Fruit fly (Drosophila melanogaster) whole organism, adult: ENCODE data around the gene asl.

Experiments used
- CG11617 ChIP-seq: fragments of 200-800 bp; sonication (Bioruptor generic); optimal IDR thresholded peaks from 2 replicates; lab custom pipeline; 2017; ENCODE audit warnings: mild to moderate bottlenecking, missing biosample characterization, missing genetic modification reagents, missing genetic modification characterization
- CG12768 ChIP-seq: fragments of 200-800 bp; sonication (Bioruptor generic); optimal IDR thresholded peaks from 2 replicates; lab custom pipeline; 2017; ENCODE audit warnings: missing biosample characterization, missing genetic modification characterization, mild to moderate bottlenecking, moderate library complexity, missing genetic modification reagents
- CG14711 ChIP-seq: fragments of 200-800 bp; sonication (Bioruptor generic); optimal IDR thresholded peaks from 2 replicates; lab custom pipeline; 2018; ENCODE audit warnings: missing biosample characterization, mild to moderate bottlenecking, missing genetic modification characterization, moderate library complexity
- CG1620 ChIP-seq: fragments of 200-800 bp; sonication (Bioruptor generic); optimal IDR thresholded peaks from 2 replicates; lab custom pipeline; 2016; ENCODE audit warnings: missing biosample characterization, missing genetic modification characterization
- CG33017 ChIP-seq: fragments of 200-800 bp; sonication (Bioruptor generic); optimal IDR thresholded peaks from 2 replicates; lab custom pipeline; 2018; ENCODE audit warnings: missing biosample characterization, mild to moderate bottlenecking, missing genetic modification characterization, moderate library complexity
- CG5204 ChIP-seq: fragments of 200-800 bp; sonication (Bioruptor generic); optimal IDR thresholded peaks from 2 replicates; lab custom pipeline; 2016; ENCODE audit warnings: missing biosample characterization, missing genetic modification characterization
- CG7045 ChIP-seq: fragments of 200-800 bp; sonication (Bioruptor generic); optimal IDR thresholded peaks from 2 replicates; lab custom pipeline; 2017; ENCODE audit warnings: missing biosample characterization, mild to moderate bottlenecking, missing genetic modification characterization
- CG7101 ChIP-seq: fragments of 200-800 bp; sonication (Bioruptor generic); optimal IDR thresholded peaks from 2 replicates; lab custom pipeline; 2018; ENCODE audit warnings: missing biosample characterization, mild to moderate bottlenecking, missing genetic modification characterization, moderate library complexity
- Clk ChIP-seq: fragments of 200-800 bp; sonication (Bioruptor generic); optimal IDR thresholded peaks from 2 replicates; lab custom pipeline; 2017; ENCODE audit warnings: missing biosample characterization, missing genetic modification characterization
- Crg-1 ChIP-seq: fragments of 200-800 bp; sonication (Bioruptor generic); optimal IDR thresholded peaks from 2 replicates; lab custom pipeline; 2016; ENCODE audit warnings: missing biosample characterization, missing genetic modification characterization
- Hr96 ChIP-seq: fragments of 200-800 bp; sonication (Bioruptor generic); optimal IDR thresholded peaks from 2 replicates; lab custom pipeline; 2016; ENCODE audit warnings: missing biosample characterization, missing genetic modification characterization
- Mnt ChIP-seq: fragments of 200-800 bp; sonication (Bioruptor generic); optimal IDR thresholded peaks from 2 replicates; lab custom pipeline; 2016; ENCODE audit warnings: missing biosample characterization, mild to moderate bottlenecking, missing genetic modification characterization
- bab1 ChIP-seq: fragments of 200-800 bp; sonication (Bioruptor generic); optimal IDR thresholded peaks from 3 replicates; lab custom pipeline; 2019; ENCODE audit warnings: missing biosample characterization, mild to moderate bottlenecking, missing genetic modification characterization, moderate library complexity
- cic ChIP-seq: fragments of 200-800 bp; sonication (Bioruptor generic); optimal IDR thresholded peaks from 2 replicates; lab custom pipeline; 2017; ENCODE audit warnings: missing biosample characterization, mild to moderate bottlenecking, missing genetic modification characterization, moderate library complexity
- cnc ChIP-seq, 2 experiments: fragments of >200 bp; optimal IDR thresholded peaks; 2 replicates each; lab custom pipeline; 2017
- kay ChIP-seq: fragments of 200-800 bp; sonication (Bioruptor generic); peaks from one replicate; lab custom pipeline; 2016; ENCODE audit warnings: missing biosample characterization, missing genetic modification characterization, borderline replicate concordance
- ovo ChIP-seq: fragments of 200-800 bp; sonication (Bioruptor generic); optimal IDR thresholded peaks from 2 replicates; lab custom pipeline; 2016; ENCODE audit warnings: missing biosample characterization, missing genetic modification characterization
- pad ChIP-seq: fragments of 200-800 bp; sonication (Bioruptor generic); optimal IDR thresholded peaks from 3 replicates; lab custom pipeline; 2017; ENCODE audit warnings: missing biosample characterization, missing genetic modification characterization, mild to moderate bottlenecking, moderate library complexity, missing genetic modification reagents
- tj ChIP-seq: fragments of 200-800 bp; sonication (Bioruptor generic); optimal IDR thresholded peaks from 3 replicates; lab custom pipeline; 2017; ENCODE audit warnings: missing biosample characterization, mild to moderate bottlenecking, missing genetic modification characterization, moderate library complexity
- toe ChIP-seq: fragments of 200-800 bp; sonication (Bioruptor generic); optimal IDR thresholded peaks from 2 replicates; lab custom pipeline; 2016; ENCODE audit warnings: missing biosample characterization, missing genetic modification characterization

Gene asl

dm6 chr3R:5611167-5611566 lies 4.8 kb upstream of the asl start:
- no peak for TF ChIP-seq CG33017 (tag; lab: Kevin White, UChicago)
- TF ChIP-seq pad (GFP tag; lab: Kevin White, UChicago), result peak; percentile 0

- TF ChIP-seq CG5204 (no peak), CG12768 (GFP tag; lab: Kevin White, UChicago) (no peak), CG1620 (GFP tag; lab: Kevin White, UChicago) (no peak), CG7101 (tag; lab: Kevin White, UChicago) (no peak), CG7045 (GFP tag; lab: Kevin White, UChicago) (no peak), Mnt (no peak), ovo (no peak), kay (GFP tag; lab: Kevin White, UChicago) (no peak), cnc (optimal IDR thresholded peaks at IDR 0.05; lab: Kevin White, UChicago) (no peak), pad (GFP tag; lab: Kevin White, UChicago) (no peak), toe (GFP tag; lab: Kevin White, UChicago) (no peak), CG11617 (no peak), Clk (GFP tag; lab: Kevin White, UChicago) (no peak), Crg-1 (GFP tag; lab: Kevin White, UChicago) (no peak), CG33017 (tag; lab: Kevin White, UChicago) (no peak), tj (GFP tag; lab: Kevin White, UChicago) (no peak), Hr96 (no peak), cic (GFP tag; lab: Kevin White, UChicago) (no peak), bab1 (GFP tag; lab: Kevin White, UChicago) (no peak), CG14711 (tag; lab: Kevin White, UChicago) (no peak)
These were observed 4.3 kb upstream of the asl start for dm6 chr3R:5610656-5611055.

dm6 chr3R:5608422-5608821 lies 2.1 kb upstream of the asl start:
- TF ChIP-seq Clk (GFP tag; lab: Kevin White, UChicago), result no peak
- TF ChIP-seq CG14711 (tag; lab: Kevin White, UChicago), result no peak
- no peak for TF ChIP-seq CG1620 (GFP tag; lab: Kevin White, UChicago)
- no peak for TF ChIP-seq CG7101 (tag; lab: Kevin White, UChicago)
- no peak for TF ChIP-seq CG33017 (tag; lab: Kevin White, UChicago)
- no peak for TF ChIP-seq CG5204
- no peak for TF ChIP-seq kay (GFP tag; lab: Kevin White, UChicago)
- TF ChIP-seq Mnt, result no peak
- no peak for TF ChIP-seq cic (GFP tag; lab: Kevin White, UChicago)
- TF ChIP-seq Hr96, result no peak
- no peak for TF ChIP-seq ovo
- TF ChIP-seq Crg-1 (GFP tag; lab: Kevin White, UChicago), result no peak
- TF ChIP-seq bab1 (GFP tag; lab: Kevin White, UChicago), result no peak
- no peak for TF ChIP-seq pad (GFP tag; lab: Kevin White, UChicago)
- TF ChIP-seq CG12768 (GFP tag; lab: Kevin White, UChicago), result no peak
- no peak for TF ChIP-seq toe (GFP tag; lab: Kevin White, UChicago)

dm6 chr3R:5601044-5601523 lies 5.3 kb downstream of the asl start, which contains the start of the genes kra and SecS:
TSS of gene kra (minus strand) at chr3R:5601136.
TSS of gene SecS (plus strand) at chr3R:5601433.
- TF ChIP-seq CG14711 (tag; lab: Kevin White, UChicago) (peak; percentile 60), CG7101 (tag; lab: Kevin White, UChicago) (peak; percentile 70), cic (GFP tag; lab: Kevin White, UChicago) (no peak), Crg-1 (GFP tag; lab: Kevin White, UChicago) (peak; percentile 76), CG11617 (peak; percentile 81), kay (GFP tag; lab: Kevin White, UChicago) (peak; percentile 94), Hr96 (no peak), cnc (optimal IDR thresholded peaks at IDR 0.05; lab: Kevin White, UChicago) (no peak), CG7045 (GFP tag; lab: Kevin White, UChicago) (peak; percentile 9), CG5204 (no peak), tj (GFP tag; lab: Kevin White, UChicago) (no peak), Clk (GFP tag; lab: Kevin White, UChicago) (peak; percentile 25), Mnt (no peak), CG33017 (tag; lab: Kevin White, UChicago) (peak; percentile 41), CG1620 (GFP tag; lab: Kevin White, UChicago) (peak; percentile 80), bab1 (GFP tag; lab: Kevin White, UChicago) (peak; percentile 46), toe (GFP tag; lab: Kevin White, UChicago) (no peak), CG12768 (GFP tag; lab: Kevin White, UChicago) (peak; percentile 14), ovo (peak; percentile 69), pad (GFP tag; lab: Kevin White, UChicago) (no peak)

dm6 chr3R:5600361-5601043 lies 5.8 kb downstream of the asl start:
- TF ChIP-seq CG14711 (tag; lab: Kevin White, UChicago) (no peak), CG33017 (tag; lab: Kevin White, UChicago) (peak; percentile 74), CG12768 (GFP tag; lab: Kevin White, UChicago) (peak; percentile 87), cnc (optimal IDR thresholded peaks at IDR 0.05; lab: Kevin White, UChicago) (peak; percentile 63 to 95), CG7045 (GFP tag; lab: Kevin White, UChicago) (peak; percentile 66), CG5204 (no peak), ovo (peak; percentile 76), tj (GFP tag; lab: Kevin White, UChicago) (peak; percentile 67), bab1 (GFP tag; lab: Kevin White, UChicago) (peak; percentile 49), CG11617 (peak; percentile 65), cic (GFP tag; lab: Kevin White, UChicago) (peak; percentile 87), Crg-1 (GFP tag; lab: Kevin White, UChicago) (no peak), kay (GFP tag; lab: Kevin White, UChicago) (peak; percentile 97), CG7101 (tag; lab: Kevin White, UChicago) (peak; percentile 69), pad (GFP tag; lab: Kevin White, UChicago) (peak; percentile 67), Mnt (peak; percentile 96), Clk (GFP tag; lab: Kevin White, UChicago) (no peak), CG1620 (GFP tag; lab: Kevin White, UChicago) (peak; percentile 32)
